Worm (Caenorhabditis elegans): ENCODE measurements around the gene nlp-69.

ce11 chrV:20123616-20124015, 28.8 kb upstream of the nlp-69 start:
- TF ChIP-seq elt-1 (tag; optimal IDR thresholded peaks at IDR 0.05; ENCODE audit: borderline replicate concordance, insufficient read depth) (no peak), elt-3 (tag; optimal IDR thresholded peaks at IDR 0.05) (no peak), ztf-11 (tag; optimal IDR thresholded peaks at IDR 0.05) (no peak), lsy-2 (tag; optimal IDR thresholded peaks at IDR 0.05) (no peak)
